Worm (Caenorhabditis elegans) whole organism, young adult: Measurements from ENCODE around the gene emb-1.

Source experiments
- B0035.1 ChIP-seq: sonication (generic microtip); optimal IDR thresholded peaks from 2 replicates; lab custom pipeline; 2016; ENCODE audit warnings: missing genetic modification characterization, mild to moderate bottlenecking, missing compliant biosample characterization, missing genotype, missing genetic modification reagents
- C06A6.2 ChIP-seq: fragments of 200-800 bp; sonication (Bioruptor generic); conservative IDR thresholded peaks from 2 replicates; pipeline ENCODE4 v1.3.6; 2022; ENCODE audit warnings: missing genetic modification characterization, missing compliant biosample characterization
- C17E4.6 ChIP-seq: fragments of 200-800 bp; sonication (Bioruptor generic); IDR thresholded peaks from 2 replicates; pipeline ENCODE4 v1.3.6; 2022; ENCODE audit warnings: missing genetic modification reagents, missing genetic modification characterization, missing compliant biosample characterization
- D2030.7 ChIP-seq: fragments of 200-800 bp; sonication (Bioruptor generic); IDR thresholded peaks from 2 replicates; pipeline ENCODE4 v1.3.6; 2022; ENCODE audit warnings: missing genetic modification reagents, missing genetic modification characterization, missing compliant biosample characterization
- F10E7.11 ChIP-seq: sonication (generic microtip); optimal IDR thresholded peaks from 2 replicates; lab custom pipeline; 2017; ENCODE audit warnings: mild to moderate bottlenecking, missing genetic modification characterization, moderate library complexity, missing compliant biosample characterization
- F23B12.7 ChIP-seq: sonication (generic microtip); optimal IDR thresholded peaks from 2 replicates; lab custom pipeline; 2017; ENCODE audit warnings: missing genetic modification characterization, mild to moderate bottlenecking, missing compliant biosample characterization, antibody characterized with exemption, moderate library complexity; ENCODE audit not compliant: insufficient read depth
- F52B5.7 ChIP-seq: sonication (generic microtip); optimal IDR thresholded peaks from 2 replicates; lab custom pipeline; 2016; ENCODE audit warnings: mild to moderate bottlenecking, missing genetic modification characterization, missing compliant biosample characterization
- F55B11.4 ChIP-seq: sonication (generic microtip); optimal IDR thresholded peaks from 2 replicates; lab custom pipeline; 2016; ENCODE audit warnings: missing compliant biosample characterization, missing genetic modification characterization, borderline replicate concordance; ENCODE audit not compliant: insufficient read depth
- T26A5.8 ChIP-seq: sonication (generic microtip); optimal IDR thresholded peaks from 2 replicates; lab custom pipeline; 2016; ENCODE audit warnings: missing genetic modification characterization, missing compliant biosample characterization
- Y53F4B.3 ChIP-seq: fragments of 200-800 bp; sonication (Bioruptor generic); IDR thresholded peaks from 2 replicates; pipeline ENCODE4 v1.3.6; 2022; ENCODE audit warnings: missing genetic modification reagents, missing genetic modification characterization, missing compliant biosample characterization
- Y56A3A.18 ChIP-seq: fragments of 200-800 bp; sonication (Bioruptor generic); IDR thresholded peaks from 2 replicates; pipeline ENCODE4 v1.3.6; 2022; ENCODE audit warnings: missing genetic modification reagents, missing genetic modification characterization, missing compliant biosample characterization
- Y79H2A.3 ChIP-seq: fragments of 200-800 bp; sonication (Bioruptor generic); conservative IDR thresholded peaks from 2 replicates; pipeline ENCODE4 v1.3.6; 2022; ENCODE audit warnings: missing genetic modification reagents, missing genetic modification characterization, missing compliant biosample characterization
- Y95B8A.8 ChIP-seq: fragments of 200-800 bp; sonication (Bioruptor generic); IDR thresholded peaks from 2 replicates; pipeline ENCODE4 v1.3.6; 2022; ENCODE audit warnings: missing genetic modification reagents, missing genetic modification characterization, missing compliant biosample characterization
- athp-1 ChIP-seq: sonication (generic microtip); optimal IDR thresholded peaks from 2 replicates; lab custom pipeline; 2017; ENCODE audit warnings: mild to moderate bottlenecking, missing genetic modification characterization, missing compliant biosample characterization
- attf-3 ChIP-seq: fragments of 200-800 bp; sonication (Bioruptor generic); conservative IDR thresholded peaks from 2 replicates; pipeline ENCODE4 v1.3.6; 2022; ENCODE audit warnings: missing genetic modification reagents, missing genetic modification characterization, missing compliant biosample characterization
- cebp-1 ChIP-seq, 2 experiments: fragments of 200-800 bp in 1 of 2; sonication (Bioruptor generic) in 1 of 2; sonication (generic microtip) in 1 of 2; IDR thresholded peaks in 1 of 2; optimal IDR thresholded peaks in 1 of 2; 2 replicates each; pipeline versions ENCODE4 v1.3.6 to Lab custom; 2017 to 2022; ENCODE audit warnings: missing compliant biosample characterization in 2 of 2, missing genetic modification characterization in 2 of 2, mild to moderate bottlenecking in 1 of 2, missing genetic modification reagents in 1 of 2, moderate library complexity in 1 of 2
- cebp-2 ChIP-seq: fragments of 200-800 bp; sonication (Bioruptor generic); IDR thresholded peaks from 2 replicates; pipeline ENCODE4 v1.3.6; 2022; ENCODE audit warnings: missing genetic modification characterization, missing compliant biosample characterization
- ceh-100 ChIP-seq: fragments of 200-800 bp; sonication (Bioruptor generic); IDR thresholded peaks from 2 replicates; pipeline ENCODE4 v1.3.6; 2022; ENCODE audit warnings: missing genetic modification reagents, missing genetic modification characterization, missing compliant biosample characterization
- ceh-58 ChIP-seq: fragments of 200-800 bp; sonication (Bioruptor generic); IDR thresholded peaks from 2 replicates; pipeline ENCODE4 v1.3.6; 2022; ENCODE audit warnings: missing genetic modification characterization, missing compliant biosample characterization
- chd-7 ChIP-seq: sonication (generic microtip); optimal IDR thresholded peaks from 2 replicates; lab custom pipeline; 2016; ENCODE audit warnings: mild to moderate bottlenecking, missing genetic modification characterization, moderate library complexity, missing compliant biosample characterization
- dpl-1 ChIP-seq: fragments of 150-350 bp; optimal IDR thresholded peaks from 2 replicates; lab custom pipeline; 2014; ENCODE audit warnings: missing biosample characterization, missing genetic modification reagents, missing genetic modification characterization
- ekl-4 ChIP-seq: fragments of 200-800 bp; sonication (Bioruptor generic); IDR thresholded peaks from 2 replicates; pipeline ENCODE4 v1.3.6; 2022; ENCODE audit warnings: missing genetic modification reagents, missing genetic modification characterization, missing compliant biosample characterization
- hlh-12 ChIP-seq: sonication (generic microtip); optimal IDR thresholded peaks from 2 replicates; lab custom pipeline; 2016; ENCODE audit warnings: missing genetic modification characterization, missing compliant biosample characterization
- hmg-1.2 ChIP-seq: fragments of 200-800 bp; sonication (Bioruptor generic); IDR thresholded peaks from 2 replicates; pipeline ENCODE4 v1.3.6; 2022; ENCODE audit warnings: missing genetic modification reagents, missing genetic modification characterization, missing compliant biosample characterization
- hmg-20 ChIP-seq: fragments of 200-800 bp; sonication (Bioruptor generic); IDR thresholded peaks from 2 replicates; pipeline ENCODE4 v1.3.6; 2022; ENCODE audit warnings: missing genetic modification reagents, missing genetic modification characterization, missing compliant biosample characterization
- lin-26 ChIP-seq: fragments of 200-800 bp; sonication (Bioruptor generic); IDR thresholded peaks from 2 replicates; pipeline ENCODE4 v1.3.6; 2022; ENCODE audit warnings: missing genetic modification reagents, missing genetic modification characterization, missing compliant biosample characterization
- lin-35 ChIP-seq, 3 experiments: fragments of 150-350 bp in 2 of 3; sonication (generic microtip) in 1 of 3; optimal IDR thresholded peaks; 2 replicates each; lab custom pipeline; 2014 to 2018; ENCODE audit warnings: missing biosample characterization in 3 of 3, missing genetic modification characterization in 3 of 3, missing genetic modification reagents in 3 of 3
- lir-1 ChIP-seq: fragments of 200-800 bp; sonication (Bioruptor generic); conservative IDR thresholded peaks from 2 replicates; pipeline ENCODE4 v1.3.6; 2022; ENCODE audit warnings: missing genetic modification reagents, missing genetic modification characterization, missing compliant biosample characterization
- madf-3 ChIP-seq: fragments of 200-800 bp; sonication (Bioruptor generic); IDR thresholded peaks from 2 replicates; pipeline ENCODE4 v1.3.6; 2022; ENCODE audit warnings: missing genetic modification reagents, missing genetic modification characterization, missing compliant biosample characterization
- madf-6 ChIP-seq: fragments of 200-800 bp; sonication (Bioruptor generic); IDR thresholded peaks from 2 replicates; pipeline ENCODE4 v1.3.6; 2022; ENCODE audit warnings: missing genetic modification reagents, missing genetic modification characterization, missing compliant biosample characterization
- mes-4 ChIP-seq: sonication (generic microtip); optimal IDR thresholded peaks from 2 replicates; lab custom pipeline; 2016; ENCODE audit warnings: missing genotype, missing genetic modification characterization, missing compliant biosample characterization
- nfya-1 ChIP-seq: sonication (generic microtip); optimal IDR thresholded peaks from 2 replicates; lab custom pipeline; 2017; ENCODE audit warnings: antibody characterized with exemption, missing compliant biosample characterization, missing genetic modification characterization, borderline replicate concordance; ENCODE audit not compliant: insufficient read depth
- nfya-2 ChIP-seq: fragments of 200-800 bp; sonication (Bioruptor generic); IDR thresholded peaks from 2 replicates; pipeline ENCODE4 v1.3.6; 2022; ENCODE audit warnings: missing genetic modification reagents, missing genetic modification characterization, missing compliant biosample characterization
- nhr-120 ChIP-seq: fragments of 200-800 bp; sonication (Bioruptor generic); IDR thresholded peaks from 2 replicates; pipeline ENCODE4 v1.3.6; 2022; ENCODE audit warnings: missing genetic modification characterization, missing compliant biosample characterization
- nhr-90 ChIP-seq: sonication (generic microtip); optimal IDR thresholded peaks from 2 replicates; lab custom pipeline; 2016; ENCODE audit warnings: missing genotype, mild to moderate bottlenecking, missing genetic modification characterization, missing compliant biosample characterization
- rec-8 ChIP-seq, 2 experiments: sonication (generic microtip); optimal IDR thresholded peaks; 2 replicates each; lab custom pipeline; 2016; ENCODE audit warnings: mild to moderate bottlenecking in 2 of 2, missing genetic modification characterization in 2 of 2, missing genetic modification reagents in 2 of 2, missing genotype in 2 of 2, missing biosample characterization in 1 of 2, missing compliant biosample characterization in 1 of 2, moderate library complexity in 1 of 2
- sdz-38 ChIP-seq: sonication (generic microtip); optimal IDR thresholded peaks from 2 replicates; lab custom pipeline; 2016; ENCODE audit warnings: missing genotype, missing genetic modification characterization, missing compliant biosample characterization
- sea-2 ChIP-seq: fragments of 200-800 bp; sonication (Bioruptor generic); IDR thresholded peaks from 2 replicates; pipeline ENCODE4 v1.3.6; 2022; ENCODE audit warnings: missing genetic modification characterization, missing compliant biosample characterization
- snpc-1.1 ChIP-seq: sonication (generic microtip); optimal IDR thresholded peaks from 2 replicates; lab custom pipeline; 2017; ENCODE audit warnings: missing genetic modification characterization, mild to moderate bottlenecking, missing compliant biosample characterization, antibody characterized with exemption, moderate library complexity, missing genotype, missing genetic modification reagents; ENCODE audit not compliant: insufficient read depth
- snpc-3.4 ChIP-seq: sonication (generic microtip); optimal IDR thresholded peaks from 2 replicates; lab custom pipeline; 2017; ENCODE audit warnings: missing genetic modification characterization, mild to moderate bottlenecking, missing compliant biosample characterization, antibody characterized with exemption, moderate library complexity, missing genotype, missing genetic modification reagents
- sptf-2 ChIP-seq: fragments of 200-800 bp; sonication (Bioruptor generic); optimal IDR thresholded peaks from 2 replicates; lab custom pipeline; 2018; ENCODE audit warnings: mild to moderate bottlenecking, missing genetic modification characterization, missing compliant biosample characterization
- tbp1 ChIP-seq: fragments of 200-800 bp; sonication (Bioruptor generic); optimal IDR thresholded peaks from 2 replicates; lab custom pipeline; 2018; ENCODE audit warnings: mild to moderate bottlenecking, missing genetic modification characterization, missing compliant biosample characterization
- zfh-2 ChIP-seq: fragments of 200-800 bp; sonication (Bioruptor generic); conservative IDR thresholded peaks from 2 replicates; pipeline ENCODE4 v1.3.6; 2022; ENCODE audit warnings: missing genetic modification reagents, missing genetic modification characterization, missing compliant biosample characterization
- zim-3 ChIP-seq: sonication (generic microtip); optimal IDR thresholded peaks from 2 replicates; lab custom pipeline; 2017; ENCODE audit warnings: mild to moderate bottlenecking, missing genetic modification characterization, moderate library complexity, missing compliant biosample characterization
- ztf-22 ChIP-seq: fragments of 200-800 bp; sonication (Bioruptor generic); optimal IDR thresholded peaks from 2 replicates; lab custom pipeline; 2018; ENCODE audit warnings: mild to moderate bottlenecking, missing genetic modification characterization, moderate library complexity, missing compliant biosample characterization
- ztf-26 ChIP-seq: sonication (generic microtip); optimal IDR thresholded peaks from 2 replicates; lab custom pipeline; 2017; ENCODE audit warnings: missing genetic modification characterization, missing compliant biosample characterization

emb-1 gene

DNA sequence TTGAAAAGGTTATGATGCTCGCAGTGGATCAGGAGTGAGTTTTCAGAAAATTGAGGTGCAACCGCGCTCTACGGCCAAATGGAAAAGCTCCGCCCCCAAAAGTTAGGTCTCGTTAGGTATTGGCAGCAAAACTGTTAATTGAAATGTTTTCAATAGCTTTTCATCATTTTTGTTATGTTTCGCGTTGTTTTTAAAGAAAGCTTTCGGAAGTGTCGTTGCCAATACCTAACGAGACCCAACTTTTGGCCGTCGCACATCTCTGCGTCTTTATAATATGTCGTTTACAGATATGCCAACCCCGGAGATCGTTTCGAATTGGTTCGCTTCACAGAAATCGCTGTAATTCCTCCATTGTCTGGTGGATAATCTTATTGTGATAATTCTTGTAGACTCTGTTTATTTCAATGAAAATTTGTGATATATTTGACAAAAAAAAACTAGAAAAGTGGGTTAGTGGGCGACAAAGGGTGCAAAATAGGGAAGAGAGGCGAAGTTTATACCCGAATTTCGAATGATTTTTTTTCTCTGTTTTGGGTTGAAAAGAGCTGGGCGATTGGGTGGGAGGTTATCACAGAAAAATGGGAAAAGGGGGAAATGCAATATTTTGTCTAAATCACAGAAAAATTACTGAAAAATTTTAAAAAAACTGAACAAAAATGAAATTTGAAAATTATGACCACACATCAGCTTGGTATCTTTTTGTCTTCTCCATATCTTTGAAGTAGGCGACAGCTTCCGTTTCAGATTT, 23.2 kb downstream of the emb-1 start:
- TF ChIP-seq hmg-20 (GFP tag; lab: Robert Waterston, UW) (no peak), mes-4 (tag; lab: Kevin White, UChicago) (no peak), madf-3 (GFP tag; lab: Robert Waterston, UW) (0 out of 2 replicates have a peak, but pooled peaks have one; percentile 57), rec-8 (tag; optimal IDR thresholded peaks at IDR 0.05; lab: Kevin White, UChicago) (no peak), sptf-2 (GFP tag; lab: Kevin White, UChicago) (no peak), madf-6 (no peak), ekl-4 (GFP tag; lab: Robert Waterston, UW) (peak; percentile 56; the same call in 1 of the 2 replicates), attf-3 (GFP tag; lab: Robert Waterston, UW) (no peak), F52B5.7 (tag; lab: Kevin White, UChicago) (peak; percentile 11), C06A6.2 (GFP tag; lab: Robert Waterston, UW) (no peak; the same call in 1 of the 2 replicates), nhr-90 (tag; lab: Kevin White, UChicago) (peak; percentile 87), tbp1 (GFP tag; lab: Kevin White, UChicago) (peak; percentile 8), Y95B8A.8 (GFP tag; lab: Robert Waterston, UW) (0 out of 2 replicates have a peak, but pooled peaks have one; percentile 20), lir-1 (GFP tag; lab: Robert Waterston, UW) (no peak), B0035.1 (tag; lab: Kevin White, UChicago) (no peak), athp-1 (tag; lab: Kevin White, UChicago) (peak; percentile 58), chd-7 (tag; lab: Kevin White, UChicago) (peak; percentile 61), C17E4.6 (no peak), F10E7.11 (tag; lab: Kevin White, UChicago) (no peak), cebp-2 (GFP tag; lab: Robert Waterston, UW) (no peak), hmg-1.2 (GFP tag; lab: Robert Waterston, UW) (peak; percentile 26; the same call in 1 of the 2 replicates), snpc-1.1 (tag; lab: Kevin White, UChicago) (no peak), ztf-22 (GFP tag; lab: Kevin White, UChicago) (no peak), sdz-38 (no peak), nfya-1 (no peak), zim-3 (tag; lab: Kevin White, UChicago) (peak; percentile 11), ztf-26 (tag; lab: Kevin White, UChicago) (no peak), zfh-2 (no peak), snpc-3.4 (no peak), nhr-120 (GFP tag; lab: Robert Waterston, UW) (no peak), ceh-58 (no peak), lin-35 (GFP tag; optimal IDR thresholded peaks at IDR 0.05; lab: Kevin White, UChicago) (no peak), Y79H2A.3 (GFP tag; lab: Robert Waterston, UW) (no peak; the same call in 1 of the 2 replicates), ceh-100 (no peak), hlh-12 (no peak), F23B12.7 (tag; lab: Kevin White, UChicago) (peak; percentile 18), lin-26 (GFP tag; lab: Robert Waterston, UW) (peak; percentile 62; the same call in 1 of the 2 replicates), D2030.7 (GFP tag; lab: Robert Waterston, UW) (no peak), sea-2 (GFP tag; lab: Robert Waterston, UW) (no peak), cebp-1 (GFP tag; IDR thresholded peaks at IDR 0.05; lab: Robert Waterston, UW) (0 out of 2 replicates have a peak, but pooled peaks have one; percentile 12), cebp-1 (tag; optimal IDR thresholded peaks at IDR 0.05; lab: Kevin White, UChicago) (peak; percentile 68), Y53F4B.3 (GFP tag; lab: Robert Waterston, UW) (no peak), dpl-1 (GFP tag; lab: Kevin White, UChicago) (no peak), F55B11.4 (tag; lab: Kevin White, UChicago) (no peak), nfya-2 (GFP tag; lab: Robert Waterston, UW) (no peak), T26A5.8 (tag; lab: Kevin White, UChicago) (no peak), Y56A3A.18 (GFP tag; lab: Robert Waterston, UW) (peak; percentile 56; the same call in 1 of the 2 replicates)
